Fruit fly (Drosophila melanogaster) whole organism, prepupa: Measurements from ENCODE around the gene sing.

ENCODE experiments used
- CG31627 ChIP-seq: fragments of 200-800 bp; sonication (Bioruptor generic); optimal IDR thresholded peaks from 3 replicates; lab custom pipeline; 2016; ENCODE audit warnings: missing biosample characterization, missing genetic modification characterization
- CG4318 ChIP-seq: fragments of 200-800 bp; sonication (Bioruptor generic); optimal IDR thresholded peaks from 3 replicates; lab custom pipeline; 2017; ENCODE audit warnings: missing biosample characterization, mild to moderate bottlenecking, missing genetic modification characterization
- CG6163 ChIP-seq: fragments of 200-800 bp; sonication (Bioruptor generic); IDR thresholded peaks from 3 replicates; pipeline ENCODE4 v1.3.6; 2022; ENCODE audit warnings: missing biosample characterization, missing genetic modification characterization
- CG6854 ChIP-seq: fragments of 200-800 bp; sonication (Bioruptor generic); optimal IDR thresholded peaks from 2 replicates; lab custom pipeline; 2017; ENCODE audit warnings: missing biosample characterization, mild to moderate bottlenecking, missing genetic modification characterization
- CG8632 ChIP-seq: fragments of 200-800 bp; sonication (Bioruptor generic); optimal IDR thresholded peaks from 3 replicates; lab custom pipeline; 2016; ENCODE audit warnings: missing biosample characterization, missing genetic modification characterization
- Gug ChIP-seq: fragments of 200-800 bp; sonication (Bioruptor generic); IDR thresholded peaks from 2 replicates; pipeline ENCODE4 v1.3.6; 2022; ENCODE audit warnings: missing biosample characterization, missing genetic modification characterization
- Hr39 ChIP-seq: fragments of 200-800 bp; sonication (Bioruptor generic); optimal IDR thresholded peaks from 2 replicates; lab custom pipeline; 2016; ENCODE audit warnings: missing biosample characterization, missing genetic modification characterization
- Met ChIP-seq: fragments of 200-800 bp; sonication (Bioruptor generic); optimal IDR thresholded peaks from 3 replicates; lab custom pipeline; 2016; ENCODE audit warnings: missing biosample characterization, missing genetic modification characterization
- Sox102F ChIP-seq: fragments of 200-800 bp; sonication (Bioruptor generic); optimal IDR thresholded peaks from 2 replicates; lab custom pipeline; 2016; ENCODE audit warnings: missing biosample characterization, mild to moderate bottlenecking, missing genetic modification characterization
- Sox15 ChIP-seq: fragments of 200-800 bp; sonication (Bioruptor generic); optimal IDR thresholded peaks from 3 replicates; lab custom pipeline; 2016; ENCODE audit warnings: missing biosample characterization, missing genetic modification characterization
- cyc ChIP-seq: fragments of 200-800 bp; sonication (Bioruptor generic); optimal IDR thresholded peaks from 3 replicates; lab custom pipeline; 2016; ENCODE audit warnings: missing biosample characterization, missing genetic modification characterization
- dsx ChIP-seq: fragments of 200-800 bp; optimal IDR thresholded peaks from 3 replicates; lab custom pipeline; 2019; ENCODE audit warnings: missing biosample characterization, mild to moderate bottlenecking, missing genetic modification characterization, moderate library complexity; ENCODE audit not compliant: poor library complexity, severe bottlenecking
- topi ChIP-seq: fragments of 200-800 bp; sonication (Bioruptor generic); optimal IDR thresholded peaks from 3 replicates; lab custom pipeline; 2016; ENCODE audit warnings: missing biosample characterization, missing genetic modification characterization

DNA sequence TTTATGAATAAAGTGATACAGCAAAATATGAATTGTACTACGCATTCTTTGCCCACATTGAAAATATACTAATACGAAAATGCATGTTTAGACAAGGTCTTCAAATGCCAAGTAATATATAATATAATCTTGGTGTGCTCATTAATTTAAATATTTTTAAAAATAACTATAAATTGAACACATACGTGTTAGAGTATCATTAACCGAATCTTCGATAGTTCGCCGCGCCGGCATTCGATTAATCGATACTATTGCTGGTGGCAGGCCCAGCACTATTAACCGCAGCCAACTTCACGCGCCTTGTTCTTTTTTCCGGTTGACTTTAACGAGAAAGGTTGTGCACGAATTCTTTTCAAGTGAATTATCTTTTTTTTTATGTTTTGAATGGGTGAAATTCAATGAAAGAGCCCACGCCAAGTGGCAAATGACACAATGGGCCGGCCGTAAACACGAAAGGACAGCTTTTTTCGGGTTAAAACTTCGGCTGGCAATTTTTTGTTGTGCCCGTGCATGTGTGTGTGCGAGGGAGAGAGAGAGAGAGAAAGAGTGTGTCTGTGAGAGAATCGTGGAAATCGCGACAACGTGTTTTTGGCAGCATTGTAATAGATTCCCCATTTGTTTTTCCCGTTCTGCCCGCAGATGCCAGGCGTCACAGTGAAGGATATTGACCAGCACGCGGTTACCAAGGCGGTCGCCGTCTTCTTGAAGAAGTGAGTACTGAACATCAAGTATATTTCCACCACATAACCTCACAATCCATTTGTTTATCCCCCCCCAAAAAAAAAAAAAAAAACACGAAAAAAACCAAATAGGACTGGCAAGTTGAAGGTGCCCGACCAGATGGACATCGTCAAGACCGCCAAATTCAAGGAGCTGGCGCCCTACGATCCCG is 41.3 kb upstream of the sing start, which contains the start of gene RpS19a:
- TF ChIP-seq Sox15 (GFP tag; lab: Kevin White, UChicago) (no peak), cyc (GFP tag; lab: Kevin White, UChicago) (peak; percentile 50), CG6163 (GFP tag; lab: Robert Waterston, UW) (peak; percentile 83), CG6854 (GFP tag; lab: Kevin White, UChicago) (peak; percentile 96), Hr39 (GFP tag; lab: Kevin White, UChicago) (peak; percentile 23), dsx (GFP tag; lab: Kevin White, UChicago) (peak; percentile 48), CG8632 (GFP tag; lab: Kevin White, UChicago) (peak; percentile 56), topi (GFP tag; lab: Kevin White, UChicago) (peak; percentile 69), CG31627 (GFP tag; lab: Kevin White, UChicago) (peak; percentile 1), CG4318 (GFP tag; lab: Kevin White, UChicago) (no peak), Sox102F (GFP tag; lab: Kevin White, UChicago) (peak; percentile 79), Gug (GFP tag; lab: Robert Waterston, UW) (0 out of 2 replicates have a peak, but pooled peaks have one; percentile 10), Met (peak; percentile 78)
